Fruit fly (Drosophila melanogaster) whole organism, embryonic: ENCODE data around the gene CG46456.
A peak's percentile ranks its signal among the peaks of the same experiment; 100 is the strongest.

ENCODE experiments used
- Atf3 ChIP-seq: fragments of 200-800 bp; sonication (Bioruptor generic); optimal IDR thresholded peaks from 3 replicates; lab custom pipeline; 2016; ENCODE audit warnings: missing biosample characterization, missing genetic modification characterization
- Atf6 ChIP-seq: fragments of 200-800 bp; sonication (Bioruptor generic); IDR thresholded peaks from 2 replicates; pipeline ENCODE4 v1.3.6; 2022; ENCODE audit warnings: missing biosample characterization, missing genetic modification characterization
- Bdp1 ChIP-seq: fragments of 200-800 bp; sonication (Bioruptor generic); optimal IDR thresholded peaks from 3 replicates; lab custom pipeline; 2016; ENCODE audit warnings: missing biosample characterization, missing genetic modification characterization
- Bgb ChIP-seq: fragments of 200-800 bp; sonication (Bioruptor generic); IDR thresholded peaks from 2 replicates; pipeline ENCODE4 v1.3.6; 2022; ENCODE audit warnings: missing biosample characterization, missing genetic modification characterization; ENCODE audit not compliant: partially characterized antibody
- Bteb2 ChIP-seq: fragments of 200-800 bp; sonication (Bioruptor generic); optimal IDR thresholded peaks from 2 replicates; lab custom pipeline; 2016; ENCODE audit warnings: missing biosample characterization, missing genetic modification characterization
- CG12769 ChIP-seq: fragments of 200-800 bp; sonication (Bioruptor generic); optimal IDR thresholded peaks from 2 replicates; lab custom pipeline; 2019; ENCODE audit warnings: missing biosample characterization, mild to moderate bottlenecking, missing genetic modification characterization, moderate library complexity
- CG13123 ChIP-seq: fragments of 200-800 bp; sonication (Bioruptor generic); optimal IDR thresholded peaks from 2 replicates; lab custom pipeline; 2016; ENCODE audit warnings: missing biosample characterization, missing genetic modification characterization
- CG13624 ChIP-seq: fragments of 200-800 bp; sonication (Bioruptor generic); optimal IDR thresholded peaks from 2 replicates; lab custom pipeline; 2016; ENCODE audit warnings: missing biosample characterization, missing genetic modification characterization
- CG15514 ChIP-seq: fragments of 200-800 bp; sonication (Bioruptor generic); optimal IDR thresholded peaks from 3 replicates; lab custom pipeline; 2017; ENCODE audit warnings: missing biosample characterization, missing genetic modification characterization, mild to moderate bottlenecking, moderate library complexity, missing genetic modification reagents
- CG15601 ChIP-seq: fragments of 200-800 bp; sonication (Bioruptor generic); optimal IDR thresholded peaks from 3 replicates; lab custom pipeline; 2019; ENCODE audit warnings: missing biosample characterization, mild to moderate bottlenecking, missing genetic modification characterization, moderate library complexity
- CG16813 ChIP-seq: fragments of 200-800 bp; sonication (Bioruptor generic); IDR thresholded peaks from 3 replicates; pipeline ENCODE4 v1.3.6; 2022; ENCODE audit warnings: missing biosample characterization, missing genetic modification characterization; ENCODE audit not compliant: partially characterized antibody
- CG18599 ChIP-seq: fragments of 200-800 bp; sonication (Bioruptor generic); optimal IDR thresholded peaks from 3 replicates; lab custom pipeline; 2017; ENCODE audit warnings: missing biosample characterization, missing genetic modification characterization, mild to moderate bottlenecking, moderate library complexity, missing genetic modification reagents
- CG3281 ChIP-seq: fragments of 200-800 bp; sonication (Bioruptor generic); optimal IDR thresholded peaks from 3 replicates; lab custom pipeline; 2017; ENCODE audit warnings: missing biosample characterization, mild to moderate bottlenecking, missing genetic modification characterization
- CG3407 ChIP-seq: fragments of 200-800 bp; sonication (Bioruptor generic); optimal IDR thresholded peaks from 2 replicates; lab custom pipeline; 2018; ENCODE audit warnings: missing biosample characterization, mild to moderate bottlenecking, missing genetic modification characterization
- CG34376 ChIP-seq: fragments of 200-800 bp; sonication (Bioruptor generic); optimal IDR thresholded peaks from 2 replicates; lab custom pipeline; 2018; ENCODE audit warnings: missing biosample characterization, mild to moderate bottlenecking, missing genetic modification characterization
- CG3847 ChIP-seq: fragments of 200-800 bp; sonication (Bioruptor generic); IDR thresholded peaks from 2 replicates; pipeline ENCODE4 v1.3.6; 2022; ENCODE audit warnings: missing biosample characterization, missing genetic modification characterization
- CG4424 ChIP-seq: fragments of 200-800 bp; sonication (Bioruptor generic); optimal IDR thresholded peaks from 3 replicates; lab custom pipeline; 2016; ENCODE audit warnings: missing biosample characterization, missing genetic modification characterization
- CG5180 ChIP-seq: fragments of 200-800 bp; sonication (Bioruptor generic); optimal IDR thresholded peaks from 3 replicates; lab custom pipeline; 2017; ENCODE audit warnings: missing biosample characterization, missing genetic modification characterization, mild to moderate bottlenecking, moderate library complexity, missing genetic modification reagents
- CG5953 ChIP-seq: fragments of 200-800 bp; sonication (Bioruptor generic); IDR thresholded peaks from 2 replicates; pipeline ENCODE4 v1.3.6; 2022; ENCODE audit warnings: missing biosample characterization, missing genetic modification characterization
- CG6791 ChIP-seq: fragments of 200-800 bp; sonication (Bioruptor generic); IDR thresholded peaks from 3 replicates; pipeline ENCODE4 v1.3.6; 2022; ENCODE audit warnings: missing biosample characterization, missing genetic modification characterization; ENCODE audit not compliant: partially characterized antibody
- CG8388 ChIP-seq: fragments of 200-800 bp; sonication (Bioruptor generic); optimal IDR thresholded peaks from 2 replicates; lab custom pipeline; 2019; ENCODE audit warnings: missing biosample characterization, mild to moderate bottlenecking, missing genetic modification characterization, moderate library complexity
- Chrac-16 ChIP-seq: fragments of 200-800 bp; sonication (Bioruptor generic); optimal IDR thresholded peaks from 3 replicates; lab custom pipeline; 2016; ENCODE audit warnings: missing biosample characterization, missing genetic modification characterization
- CrebB ChIP-seq: fragments of 200-800 bp; sonication (Bioruptor generic); optimal IDR thresholded peaks from 3 replicates; lab custom pipeline; 2018; ENCODE audit warnings: missing biosample characterization, mild to moderate bottlenecking, missing genetic modification characterization
- Dip2 ChIP-seq: fragments of 200-800 bp; sonication (Bioruptor generic); IDR thresholded peaks from 2 replicates; pipeline ENCODE4 v1.3.6; 2022; ENCODE audit warnings: missing biosample characterization, missing genetic modification characterization
- Dll ChIP-seq: fragments of 200-800 bp; sonication (Bioruptor generic); IDR thresholded peaks from 4 replicates; pipeline ENCODE4 v1.3.6; 2022; ENCODE audit warnings: missing biosample characterization, missing genetic modification characterization; ENCODE audit not compliant: partially characterized antibody
- Fer1 ChIP-seq: fragments of 200-800 bp; sonication (Bioruptor generic); optimal IDR thresholded peaks from 2 replicates; lab custom pipeline; 2017; ENCODE audit warnings: missing biosample characterization, mild to moderate bottlenecking, missing genetic modification characterization
- Optix ChIP-seq: fragments of 200-800 bp; sonication (Bioruptor generic); IDR thresholded peaks from 3 replicates; pipeline ENCODE4 v1.3.6; 2022; ENCODE audit warnings: missing biosample characterization, missing genetic modification characterization
- Ptx1 ChIP-seq: fragments of 200-800 bp; sonication (Bioruptor generic); IDR thresholded peaks from 2 replicates; pipeline ENCODE4 v1.3.6; 2022; ENCODE audit warnings: missing biosample characterization, missing genetic modification characterization
- Ravus ChIP-seq: fragments of 200-800 bp; sonication (Bioruptor generic); IDR thresholded peaks from 2 replicates; pipeline ENCODE4 v1.3.6; 2022; ENCODE audit warnings: missing biosample characterization, missing genetic modification characterization
- Six4 ChIP-seq: fragments of 200-800 bp; sonication (Bioruptor generic); optimal IDR thresholded peaks from 2 replicates; lab custom pipeline; 2016; ENCODE audit warnings: missing biosample characterization, missing genetic modification characterization
- amos ChIP-seq: fragments of 200-800 bp; sonication (Bioruptor generic); IDR thresholded peaks from 2 replicates; pipeline ENCODE4 v1.3.6; 2022; ENCODE audit warnings: missing biosample characterization, missing genetic modification characterization; ENCODE audit not compliant: partially characterized antibody
- bigmax ChIP-seq: fragments of 200-800 bp; sonication (Bioruptor generic); optimal IDR thresholded peaks from 2 replicates; lab custom pipeline; 2018; ENCODE audit warnings: missing biosample characterization, mild to moderate bottlenecking, missing genetic modification characterization
- br ChIP-seq: fragments of >200 bp; optimal IDR thresholded peaks from 2 replicates; lab custom pipeline; 2017
- dm ChIP-seq: fragments of 200-800 bp; sonication (Bioruptor generic); optimal IDR thresholded peaks from 3 replicates; lab custom pipeline; 2016; ENCODE audit warnings: missing biosample characterization, missing genetic modification characterization
- dpn ChIP-seq, 2 experiments: fragments of 200-800 bp; sonication (Bioruptor generic); optimal IDR thresholded peaks; 3 replicates each; lab custom pipeline; 2016; ENCODE audit warnings: missing biosample characterization in 2 of 2, missing genetic modification characterization in 2 of 2
- fd96Cb ChIP-seq: fragments of 200-800 bp; sonication (Bioruptor generic); optimal IDR thresholded peaks from 2 replicates; lab custom pipeline; 2018; ENCODE audit warnings: missing biosample characterization, mild to moderate bottlenecking, missing genetic modification characterization, moderate library complexity
- fru ChIP-seq: fragments of >200 bp; optimal IDR thresholded peaks from 2 replicates; lab custom pipeline; 2017
- grn ChIP-seq: fragments of 200-800 bp; sonication (Bioruptor generic); optimal IDR thresholded peaks from 3 replicates; lab custom pipeline; 2017; ENCODE audit warnings: missing biosample characterization, missing genetic modification characterization
- h ChIP-seq: fragments of >200 bp; optimal IDR thresholded peaks from 2 replicates; lab custom pipeline; 2017
- mirr ChIP-seq: fragments of 200-800 bp; sonication (Bioruptor generic); optimal IDR thresholded peaks from 3 replicates; lab custom pipeline; 2018; ENCODE audit warnings: missing biosample characterization, mild to moderate bottlenecking, missing genetic modification characterization
- oc ChIP-seq: fragments of 200-800 bp; sonication (Bioruptor generic); optimal IDR thresholded peaks from 2 replicates; lab custom pipeline; 2018; ENCODE audit warnings: missing biosample characterization, mild to moderate bottlenecking, missing genetic modification characterization, moderate library complexity
- onecut ChIP-seq: fragments of 200-800 bp; sonication (Bioruptor generic); IDR thresholded peaks from 2 replicates; pipeline ENCODE4 v1.3.6; 2022; ENCODE audit warnings: missing biosample characterization, missing genetic modification characterization
- sima ChIP-seq: fragments of 200-800 bp; sonication (Bioruptor generic); optimal IDR thresholded peaks from 2 replicates; lab custom pipeline; 2016; ENCODE audit warnings: missing biosample characterization, missing genetic modification characterization
- sqz ChIP-seq: fragments of 200-800 bp; sonication (Bioruptor generic); optimal IDR thresholded peaks from 3 replicates; lab custom pipeline; 2018; ENCODE audit warnings: missing biosample characterization, mild to moderate bottlenecking, missing genetic modification characterization
- stwl ChIP-seq: fragments of 200-800 bp; sonication (Bioruptor generic); optimal IDR thresholded peaks from 3 replicates; lab custom pipeline; 2018; ENCODE audit warnings: missing biosample characterization, mild to moderate bottlenecking, missing genetic modification characterization, moderate library complexity
- tll ChIP-seq, 2 experiments: fragments of 200-800 bp in 1 of 2; fragments of >200 bp in 1 of 2; sonication (Bioruptor generic) in 1 of 2; optimal IDR thresholded peaks; 2 replicates each; lab custom pipeline; 2017 to 2019; ENCODE audit warnings: missing biosample characterization in 2 of 2, missing genetic modification characterization in 2 of 2, mild to moderate bottlenecking in 1 of 2, moderate library complexity in 1 of 2
- trh ChIP-seq: fragments of 200-800 bp; sonication (Bioruptor generic); optimal IDR thresholded peaks from 2 replicates; lab custom pipeline; 2016; ENCODE audit warnings: missing biosample characterization, missing genetic modification characterization
- tx ChIP-seq: fragments of 200-800 bp; sonication (Bioruptor generic); optimal IDR thresholded peaks from 2 replicates; lab custom pipeline; 2016; ENCODE audit warnings: missing biosample characterization, missing genetic modification characterization
- unc-4 ChIP-seq: fragments of 200-800 bp; sonication (Bioruptor generic); IDR thresholded peaks from 2 replicates; pipeline ENCODE4 v1.3.6; 2022; ENCODE audit warnings: missing biosample characterization, missing genetic modification characterization; ENCODE audit not compliant: partially characterized antibody

Gene CG46456

DNA sequence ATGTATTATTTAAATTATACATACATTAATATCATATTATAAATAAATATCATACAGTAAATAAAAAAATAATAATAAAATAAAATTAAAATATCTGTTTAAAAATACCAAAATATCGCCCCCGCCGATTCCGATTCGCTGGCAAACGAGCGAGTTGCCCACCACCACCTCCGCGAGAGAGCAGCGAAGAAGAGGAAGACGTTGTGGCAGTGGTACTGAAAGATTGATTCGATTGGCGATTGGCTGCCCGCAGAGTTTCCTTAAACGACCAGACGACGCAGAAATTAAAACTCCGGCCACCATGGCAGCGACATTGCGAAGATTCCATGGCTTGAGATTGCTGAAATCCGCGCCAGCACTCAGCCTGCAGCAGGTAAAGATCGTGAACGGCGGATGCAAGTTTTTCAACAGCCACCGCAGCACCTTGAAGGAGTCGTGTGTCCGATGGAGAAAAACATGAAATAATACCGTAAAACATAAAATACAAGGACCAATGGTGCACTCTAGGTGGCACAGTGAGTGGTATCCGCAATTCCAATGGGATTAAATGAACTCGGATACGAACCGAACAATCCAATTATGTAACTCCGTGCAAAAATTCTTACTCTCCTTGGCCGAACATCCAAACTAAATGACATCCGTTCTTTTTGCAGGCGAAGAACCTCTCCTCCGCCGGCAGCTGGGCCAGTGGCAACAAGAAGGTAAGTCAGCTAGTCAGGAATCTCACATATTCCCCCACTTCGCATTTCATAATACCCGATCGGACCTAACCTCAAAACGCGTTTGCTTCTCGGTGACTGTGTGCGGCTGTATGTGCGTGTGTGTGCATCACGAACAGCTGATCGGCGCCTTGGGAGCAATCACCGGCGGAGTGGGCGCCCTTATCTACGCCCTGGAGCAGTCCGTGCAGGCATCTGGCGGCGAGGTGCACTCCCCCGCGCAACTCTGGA, 5.2 kb upstream of the CG46456 start, which contains the start of gene Cyt-c1 (continued):
- TF ChIP-seq sima (GFP tag; lab: Kevin White, UChicago) (no peak), CG6791 (GFP tag; lab: Robert Waterston, UW) (peak; percentile 63; the same call in 2 of the 3 replicates), Dip2 (no peak), CG5953 (GFP tag; lab: Robert Waterston, UW) (no peak), Atf6 (GFP tag; lab: Robert Waterston, UW) (peak; percentile 45; the same call in 1 of the 2 replicates), CG4424 (GFP tag; lab: Kevin White, UChicago) (no peak), CG3847 (0 out of 2 replicates have a peak, but pooled peaks have one; percentile 14), Chrac-16 (GFP tag; lab: Kevin White, UChicago) (no peak), trh (GFP tag; lab: Kevin White, UChicago) (no peak), CG34376 (GFP tag; lab: Kevin White, UChicago) (no peak), CG13123 (GFP tag; lab: Kevin White, UChicago) (no peak), Atf3 (no peak), br (no peak), tx (GFP tag; lab: Kevin White, UChicago) (no peak), sqz (GFP tag; lab: Kevin White, UChicago) (no peak), Ravus (GFP tag; lab: Robert Waterston, UW) (no peak), CG3281 (GFP tag; lab: Kevin White, UChicago) (no peak), CG13624 (GFP tag; lab: Kevin White, UChicago) (no peak), tll (GFP tag; optimal IDR thresholded peaks at IDR 0.05; lab: Kevin White, UChicago) (no peak), CG8388 (GFP tag; lab: Kevin White, UChicago) (no peak), amos (GFP tag; lab: Robert Waterston, UW) (peak; percentile 76), grn (GFP tag; lab: Kevin White, UChicago) (peak; percentile 23), h (no peak), Six4 (GFP tag; lab: Kevin White, UChicago) (no peak), Bteb2 (no peak), oc (tag; lab: Kevin White, UChicago) (no peak), CrebB (tag; lab: Kevin White, UChicago) (no peak), stwl (no peak), CG16813 (GFP tag; lab: Robert Waterston, UW) (peak; percentile 58), CG18599 (GFP tag; lab: Kevin White, UChicago) (no peak), dm (no peak), CG3407 (GFP tag; lab: Kevin White, UChicago) (no peak), bigmax (GFP tag; lab: Kevin White, UChicago) (peak; percentile 99), unc-4 (GFP tag; lab: Robert Waterston, UW) (peak; percentile 50; the same call in 1 of the 2 replicates), mirr (no peak), CG5180 (GFP tag; lab: Kevin White, UChicago) (no peak), fru (lab: Kevin White, UChicago) (peak; percentile 3), Dll (peak; percentile 72), CG15514 (GFP tag; lab: Kevin White, UChicago) (peak; percentile 45), Ptx1 (GFP tag; lab: Robert Waterston, UW) (no peak), fd96Cb (tag; lab: Kevin White, UChicago) (no peak), CG12769 (no peak), Bgb (peak; percentile 59; the same call in 1 of the 2 replicates), Bdp1 (GFP tag; lab: Kevin White, UChicago) (no peak), dpn (GFP tag; optimal IDR thresholded peaks at IDR 0.05; lab: Kevin White, UChicago) (no peak), onecut (no peak), CG15601 (no peak), Fer1 (GFP tag; lab: Kevin White, UChicago) (no peak), Optix (0 out of 3 replicates have a peak, but pooled peaks have one; percentile 13)
